Fruit fly (Drosophila melanogaster) whole organism, wandering third instar larva: ENCODE measurements around the gene Teh2.

ENCODE experiments used
- Abd-B ChIP-seq: fragments of >200 bp; optimal IDR thresholded peaks from 2 replicates; lab custom pipeline; 2017; ENCODE audit warnings: missing biosample characterization, missing genetic modification characterization
- Rel ChIP-seq, 2 experiments: fragments of 200-800 bp; sonication (Bioruptor generic) in 1 of 2; optimal IDR thresholded peaks; 2 replicates in 1 of 2; 3 replicates in 1 of 2; lab custom pipeline; 2016 to 2019; ENCODE audit warnings: mild to moderate bottlenecking in 2 of 2, missing biosample characterization in 2 of 2, missing genetic modification characterization in 2 of 2, moderate library complexity in 1 of 2
- dsf ChIP-seq: sonication (Bioruptor generic); optimal IDR thresholded peaks from 2 replicates; lab custom pipeline; 2016; ENCODE audit warnings: missing biosample characterization, missing genetic modification characterization, borderline replicate concordance
- psq ChIP-seq: fragments of 200-800 bp; sonication (Bioruptor generic); optimal IDR thresholded peaks from 3 replicates; lab custom pipeline; 2017; ENCODE audit warnings: missing biosample characterization, mild to moderate bottlenecking, missing genetic modification characterization, moderate library complexity
- rgr ChIP-seq: fragments of 200-800 bp; sonication (Bioruptor generic); optimal IDR thresholded peaks from 3 replicates; lab custom pipeline; 2016; ENCODE audit warnings: missing biosample characterization, mild to moderate bottlenecking, missing genetic modification characterization

- TF ChIP-seq Abd-B (no peak), psq (GFP tag; lab: Kevin White, UChicago) (no peak), dsf (no peak), Rel (GFP tag; optimal IDR thresholded peaks at IDR 0.05; lab: Kevin White, UChicago) (no peak), Rel (tag; optimal IDR thresholded peaks at IDR 0.05; lab: Kevin White, UChicago) (no peak), rgr (GFP tag; lab: Kevin White, UChicago) (no peak)
Observed at dm6 chr3L:4229365-4229967, 41.6 kb upstream of the Teh2 start.
